Worm (Caenorhabditis elegans) whole organism, L2 larva: ENCODE measurements around the gene K09C4.10.

Source experiments
- R02D3.7 ChIP-seq: fragments of 150-350 bp; optimal IDR thresholded peaks from 2 replicates; lab custom pipeline; 2014; ENCODE audit warnings: missing biosample characterization, missing genetic modification characterization
- aly-2 ChIP-seq: fragments of 150-350 bp; optimal IDR thresholded peaks from 2 replicates; lab custom pipeline; 2014; ENCODE audit warnings: missing biosample characterization, missing genetic modification characterization
- ama-1 ChIP-seq: fragments of 150-350 bp; optimal IDR thresholded peaks from 2 replicates; lab custom pipeline; 2018; ENCODE audit warnings: inconsistent platforms
- ceh-82 ChIP-seq: fragments of 150-350 bp; optimal IDR thresholded peaks from 2 replicates; lab custom pipeline; 2014; ENCODE audit warnings: missing biosample characterization, missing genetic modification characterization
- gmeb-1 ChIP-seq: fragments of 150-350 bp; optimal IDR thresholded peaks from 2 replicates; lab custom pipeline; 2014; ENCODE audit warnings: missing biosample characterization, missing genetic modification characterization
- lin-39 ChIP-seq: fragments of 150-350 bp; optimal IDR thresholded peaks from 2 replicates; lab custom pipeline; 2014; ENCODE audit warnings: missing biosample characterization, missing genetic modification reagents, missing genetic modification characterization
- lsy-2 ChIP-seq, 2 experiments: fragments of 150-350 bp in 1 of 2; sonication (generic microtip) in 1 of 2; optimal IDR thresholded peaks; 2 replicates each; lab custom pipeline; 2014 to 2017; ENCODE audit warnings: missing biosample characterization in 2 of 2, missing genetic modification characterization in 2 of 2
- nhr-12 ChIP-seq: fragments of 150-350 bp; optimal IDR thresholded peaks from 2 replicates; lab custom pipeline; 2014; ENCODE audit warnings: missing biosample characterization, missing genetic modification characterization
- nhr-6 ChIP-seq: fragments of 150-350 bp; optimal IDR thresholded peaks from 2 replicates; lab custom pipeline; 2014; ENCODE audit warnings: missing biosample characterization, missing genetic modification characterization
- nhr-77 ChIP-seq: fragments of 150-350 bp; optimal IDR thresholded peaks from 2 replicates; lab custom pipeline; 2014; ENCODE audit warnings: missing biosample characterization, missing genetic modification characterization
- sma-9 ChIP-seq, 2 experiments: fragments of 150-350 bp in 1 of 2; sonication (generic microtip) in 1 of 2; optimal IDR thresholded peaks; 2 replicates each; lab custom pipeline; 2014 to 2016; ENCODE audit warnings: missing genetic modification characterization in 2 of 2, mild to moderate bottlenecking in 1 of 2, missing biosample characterization in 1 of 2, missing compliant biosample characterization in 1 of 2, missing genetic modification reagents in 1 of 2, moderate library complexity in 1 of 2
- unc-62 ChIP-seq: fragments of 150-350 bp; optimal IDR thresholded peaks from 2 replicates; lab custom pipeline; 2014; ENCODE audit warnings: missing biosample characterization, missing genetic modification reagents, missing genetic modification characterization

DNA sequence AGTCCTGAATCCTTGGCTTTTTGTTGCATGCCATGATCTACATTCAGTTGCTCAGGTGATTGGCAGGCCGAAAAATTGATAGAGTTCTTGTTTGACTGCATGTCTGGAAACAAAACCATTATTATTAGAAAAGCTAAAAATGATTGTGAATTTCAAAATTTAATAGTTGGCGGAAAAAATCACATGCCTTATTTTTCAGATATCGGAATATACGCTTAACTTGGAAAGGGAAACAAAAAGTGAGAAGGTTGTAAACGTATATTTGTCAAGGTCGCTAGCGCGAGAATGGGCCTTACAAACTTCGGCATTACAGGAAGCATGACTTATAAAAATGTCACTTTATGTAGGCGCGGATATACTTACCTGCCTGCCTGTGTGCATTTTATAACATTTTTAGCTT lies 8.4 kb downstream of the K09C4.10 start, which contains the start of gene K09C4.9:
- TF ChIP-seq nhr-6 (tag; lab: Kevin White, UChicago) (no peak), ama-1 (no peak), aly-2 (tag; lab: Kevin White, UChicago) (no peak), R02D3.7 (tag; lab: Kevin White, UChicago) (no peak), ceh-82 (tag; lab: Kevin White, UChicago) (no peak), lin-39 (tag; lab: Kevin White, UChicago) (no peak), gmeb-1 (tag; lab: Kevin White, UChicago) (no peak), nhr-12 (tag; lab: Kevin White, UChicago) (no peak), unc-62 (GFP tag; lab: Kevin White, UChicago) (no peak), sma-9 (GFP tag; optimal IDR thresholded peaks at IDR 0.05; lab: Kevin White, UChicago) (no peak), sma-9 (tag; optimal IDR thresholded peaks at IDR 0.05; lab: Kevin White, UChicago) (no peak), lsy-2 (tag; optimal IDR thresholded peaks at IDR 0.05; lab: Kevin White, UChicago) (no peak), nhr-77 (tag; lab: Kevin White, UChicago) (no peak)
